Fruit fly (Drosophila melanogaster): ENCODE measurements around the gene Atg16.

Gene Atg16

dm6 chr3R:29858806-29859205, 23.9 kb upstream of the Atg16 start, which contains the start of gene CG7824 (continued):
- TF ChIP-seq Pdp1 (GFP tag; optimal IDR thresholded peaks at IDR 0.05) = no peak
- TF ChIP-seq tgo (GFP tag; IDR thresholded peaks at IDR 0.05) = no peak
- TF ChIP-seq CG11398 (GFP tag; optimal IDR thresholded peaks at IDR 0.05) = no peak
- TF ChIP-seq CG17912 (GFP tag; optimal IDR thresholded peaks at IDR 0.05) = no peak
- no peak for TF ChIP-seq CG32767 (GFP tag; IDR thresholded peaks at IDR 0.05)
- TF ChIP-seq ind (GFP tag; optimal IDR thresholded peaks at IDR 0.05) = no peak
- no peak for TF ChIP-seq CG7786 (GFP tag; optimal IDR thresholded peaks at IDR 0.05)
- TF ChIP-seq Hmx (GFP tag; optimal IDR thresholded peaks at IDR 0.05) = no peak
- TF ChIP-seq wek (GFP tag; optimal IDR thresholded peaks at IDR 0.05) = no peak
- no peak for TF ChIP-seq ab (GFP tag; optimal IDR thresholded peaks at IDR 0.05)
- no peak for TF ChIP-seq tap (tag; optimal IDR thresholded peaks at IDR 0.05)
- no peak for TF ChIP-seq CG9215 (GFP tag; IDR thresholded peaks at IDR 0.05)
- TF ChIP-seq D19B (GFP tag; optimal IDR thresholded peaks at IDR 0.05) = no peak
- no peak for TF ChIP-seq sisA (GFP tag; IDR thresholded peaks at IDR 0.05)
- TF ChIP-seq Dp (GFP tag; optimal IDR thresholded peaks at IDR 0.05) = peak; percentile 81
- TF ChIP-seq Xrp1 (GFP tag; IDR thresholded peaks at IDR 0.05) = no peak
- no peak for TF ChIP-seq Trl (optimal IDR thresholded peaks at IDR 0.05)
- no peak for TF ChIP-seq Trl (GFP tag; optimal IDR thresholded peaks at IDR 0.05)
- TF ChIP-seq CG6254 (GFP tag; optimal IDR thresholded peaks at IDR 0.05) = no peak
- peak; percentile 8 for TF ChIP-seq CG33213 (GFP tag; optimal IDR thresholded peaks at IDR 0.05)
- TF ChIP-seq ranshi (GFP tag; IDR thresholded peaks at IDR 0.05) = no peak
- TF ChIP-seq kni (GFP tag; optimal IDR thresholded peaks at IDR 0.05) = no peak
- no peak for TF ChIP-seq CG15479 (GFP tag; optimal IDR thresholded peaks at IDR 0.05)
- TF ChIP-seq CG1603 (tag; optimal IDR thresholded peaks at IDR 0.05) = peak; percentile 72
- TF ChIP-seq Vsx1 (GFP tag; optimal IDR thresholded peaks at IDR 0.05) = no peak
- no peak for TF ChIP-seq Xbp1 (GFP tag; optimal IDR thresholded peaks at IDR 0.05)
- no peak for TF ChIP-seq scrt (GFP tag; optimal IDR thresholded peaks at IDR 0.05)
- no peak for TF ChIP-seq CG8290 (GFP tag; optimal IDR thresholded peaks at IDR 0.05)
- no peak for TF ChIP-seq CG8290 (tag; optimal IDR thresholded peaks at IDR 0.05)
- TF ChIP-seq Camta (GFP tag; optimal IDR thresholded peaks at IDR 0.05) = no peak
- no peak for TF ChIP-seq Mrtf (GFP tag; IDR thresholded peaks at IDR 0.05)
- TF ChIP-seq CG34224 (GFP tag; IDR thresholded peaks at IDR 0.05; ENCODE audit: partially characterized antibody) = no peak
- TF ChIP-seq CG6654 (GFP tag; optimal IDR thresholded peaks at IDR 0.05) = no peak
- no peak for TF ChIP-seq ham (GFP tag; IDR thresholded peaks at IDR 0.05)
- TF ChIP-seq CG33557 (GFP tag; optimal IDR thresholded peaks at IDR 0.05) = no peak
- peak; percentile 6 for TF ChIP-seq HmgD (GFP tag; optimal IDR thresholded peaks at IDR 0.05)
- no peak for TF ChIP-seq rib (GFP tag; IDR thresholded peaks at IDR 0.05)
- peak; percentile 57 for TF ChIP-seq CG9797 (GFP tag; optimal IDR thresholded peaks at IDR 0.05)
- no peak for TF ChIP-seq otp (GFP tag; IDR thresholded peaks at IDR 0.05)
- TF ChIP-seq HmgZ (tag; optimal IDR thresholded peaks at IDR 0.05) = peak; percentile 45
- TF ChIP-seq bigmax (GFP tag; optimal IDR thresholded peaks at IDR 0.05) = peak; percentile 31
- TF ChIP-seq gsb (GFP tag; IDR thresholded peaks at IDR 0.05) = no peak
- TF ChIP-seq CG7357 (GFP tag; IDR thresholded peaks at IDR 0.05) = no peak
- TF ChIP-seq ash1 (GFP tag; optimal IDR thresholded peaks at IDR 0.05) = no peak
- TF ChIP-seq CG10366 (GFP tag; IDR thresholded peaks at IDR 0.05) = no peak
- TF ChIP-seq CG6272 (GFP tag; IDR thresholded peaks at IDR 0.05) = no peak
- TF ChIP-seq CG10267 (tag; optimal IDR thresholded peaks at IDR 0.05) = no peak
- no peak for TF ChIP-seq ATbp (GFP tag; optimal IDR thresholded peaks at IDR 0.05)
- TF ChIP-seq nmo (GFP tag; optimal IDR thresholded peaks at IDR 0.05) = no peak
- no peak for TF ChIP-seq CG3065 (GFP tag; optimal IDR thresholded peaks at IDR 0.05)
- no peak for TF ChIP-seq CG4854 (GFP tag; optimal IDR thresholded peaks at IDR 0.05)
- no peak for TF ChIP-seq CG7271 (tag; optimal IDR thresholded peaks at IDR 0.05)
- TF ChIP-seq nerfin-1 (tag; optimal IDR thresholded peaks at IDR 0.05) = peak; percentile 12

All from whole organism, embryonic.